Worm (Caenorhabditis elegans): ENCODE measurements around the gene F52E10.2.

ce11 chrX:16299859-16300258, 16.9 kb upstream of the F52E10.2 start, which contains the start of gene twk-21:
- TF ChIP-seq ceh-82 (tag; optimal IDR thresholded peaks at IDR 0.05) (no peak), nhr-42 (GFP tag; IDR thresholded peaks at IDR 0.05) (no peak), lir-3 (tag; optimal IDR thresholded peaks at IDR 0.05) (no peak), nhr-102 (tag; optimal IDR thresholded peaks at IDR 0.05) (no peak), mes-2 (tag; optimal IDR thresholded peaks at IDR 0.05; ENCODE audit: poor library complexity, severe bottlenecking) (no peak), nhr-76 (tag; optimal IDR thresholded peaks at IDR 0.05) (no peak), egl-27 (tag; optimal IDR thresholded peaks at IDR 0.05) (no peak), daf-12 (tag; optimal IDR thresholded peaks at IDR 0.05) (no peak), F49E8.2 (tag; optimal IDR thresholded peaks at IDR 0.05; ENCODE audit: borderline replicate concordance) (no peak), aly-2 (tag; optimal IDR thresholded peaks at IDR 0.05) (no peak), ZK546.5 (tag; optimal IDR thresholded peaks at IDR 0.05) (no peak), snpc-4 (tag; optimal IDR thresholded peaks at IDR 0.05) (no peak)

Data from whole organism, L4 larva.